Fruit fly (Drosophila melanogaster) whole organism, prepupa: ENCODE measurements around the gene Abl.

Source experiments
- Blimp-1 ChIP-seq: fragments of 200-800 bp; sonication (Bioruptor generic); optimal IDR thresholded peaks from 3 replicates; lab custom pipeline; 2017; ENCODE audit warnings: missing biosample characterization, missing genetic modification characterization, mild to moderate bottlenecking, moderate library complexity, missing genetic modification reagents
- CG10631 ChIP-seq: fragments of 200-800 bp; sonication (Bioruptor generic); optimal IDR thresholded peaks from 2 replicates; lab custom pipeline; 2016; ENCODE audit warnings: missing biosample characterization, missing genetic modification characterization
- CG10669 ChIP-seq: fragments of 200-800 bp; sonication (Bioruptor generic); optimal IDR thresholded peaks from 3 replicates; lab custom pipeline; 2018; ENCODE audit warnings: missing biosample characterization, mild to moderate bottlenecking, missing genetic modification characterization, moderate library complexity
- CG11294 ChIP-seq: fragments of 200-800 bp; sonication (Bioruptor generic); IDR thresholded peaks from 2 replicates; pipeline ENCODE4 v1.3.6; 2022; ENCODE audit warnings: missing biosample characterization, missing genetic modification characterization
- CG11762 ChIP-seq: fragments of 200-800 bp; sonication (Bioruptor generic); optimal IDR thresholded peaks from 3 replicates; lab custom pipeline; 2016; ENCODE audit warnings: missing biosample characterization, missing genetic modification characterization; ENCODE audit not compliant: insufficient read depth
- CG11902 ChIP-seq: fragments of 200-800 bp; sonication (Bioruptor generic); optimal IDR thresholded peaks from 3 replicates; lab custom pipeline; 2016; ENCODE audit warnings: missing biosample characterization, missing genetic modification characterization
- CG15336 ChIP-seq: fragments of 200-800 bp; sonication (Bioruptor generic); IDR thresholded peaks from 2 replicates; pipeline ENCODE4 v1.3.6; 2022; ENCODE audit warnings: missing biosample characterization, missing genetic modification characterization
- CG1621 ChIP-seq: fragments of 200-800 bp; sonication (Bioruptor generic); optimal IDR thresholded peaks from 3 replicates; lab custom pipeline; 2018; ENCODE audit warnings: missing biosample characterization, mild to moderate bottlenecking, missing genetic modification characterization
- CG16779 ChIP-seq: fragments of 200-800 bp; sonication (Bioruptor generic); optimal IDR thresholded peaks from 3 replicates; lab custom pipeline; 2017; ENCODE audit warnings: missing biosample characterization, mild to moderate bottlenecking, missing genetic modification characterization
- CG3032 ChIP-seq: fragments of 200-800 bp; optimal IDR thresholded peaks from 2 replicates; lab custom pipeline; 2019; ENCODE audit warnings: missing biosample characterization, mild to moderate bottlenecking, missing genetic modification characterization, moderate library complexity
- CG31627 ChIP-seq: fragments of 200-800 bp; sonication (Bioruptor generic); optimal IDR thresholded peaks from 3 replicates; lab custom pipeline; 2016; ENCODE audit warnings: missing biosample characterization, missing genetic modification characterization
- CG32006 ChIP-seq: fragments of 200-800 bp; sonication (Bioruptor generic); optimal IDR thresholded peaks from 3 replicates; lab custom pipeline; 2017; ENCODE audit warnings: missing biosample characterization, mild to moderate bottlenecking, missing genetic modification characterization
- CG34406 ChIP-seq: fragments of 200-800 bp; sonication (Bioruptor generic); optimal IDR thresholded peaks from 3 replicates; lab custom pipeline; 2016; ENCODE audit warnings: missing biosample characterization, missing genetic modification characterization
- CG3919 ChIP-seq: fragments of 200-800 bp; sonication (Bioruptor generic); optimal IDR thresholded peaks from 3 replicates; lab custom pipeline; 2016; ENCODE audit warnings: missing biosample characterization, missing genetic modification characterization
- CG4318 ChIP-seq: fragments of 200-800 bp; sonication (Bioruptor generic); optimal IDR thresholded peaks from 3 replicates; lab custom pipeline; 2017; ENCODE audit warnings: missing biosample characterization, mild to moderate bottlenecking, missing genetic modification characterization
- CG6163 ChIP-seq: fragments of 200-800 bp; sonication (Bioruptor generic); IDR thresholded peaks from 3 replicates; pipeline ENCODE4 v1.3.6; 2022; ENCODE audit warnings: missing biosample characterization, missing genetic modification characterization
- CG6276 ChIP-seq: fragments of 200-800 bp; sonication (Bioruptor generic); optimal IDR thresholded peaks from 2 replicates; lab custom pipeline; 2017; ENCODE audit warnings: missing biosample characterization, mild to moderate bottlenecking, missing genetic modification characterization
- CG6792 ChIP-seq: fragments of 200-800 bp; sonication (Bioruptor generic); optimal IDR thresholded peaks from 3 replicates; lab custom pipeline; 2016; ENCODE audit warnings: missing biosample characterization, missing genetic modification characterization
- CG6808 ChIP-seq: fragments of 200-800 bp; sonication (Bioruptor generic); optimal IDR thresholded peaks from 3 replicates; lab custom pipeline; 2017; ENCODE audit warnings: missing biosample characterization, missing genetic modification characterization, mild to moderate bottlenecking, moderate library complexity, missing genetic modification reagents
- CG6854 ChIP-seq: fragments of 200-800 bp; sonication (Bioruptor generic); optimal IDR thresholded peaks from 2 replicates; lab custom pipeline; 2017; ENCODE audit warnings: missing biosample characterization, mild to moderate bottlenecking, missing genetic modification characterization
- CG8319 ChIP-seq: fragments of 200-800 bp; sonication (Bioruptor generic); optimal IDR thresholded peaks from 3 replicates; lab custom pipeline; 2016; ENCODE audit warnings: missing biosample characterization, missing genetic modification characterization
- CG8632 ChIP-seq: fragments of 200-800 bp; sonication (Bioruptor generic); optimal IDR thresholded peaks from 3 replicates; lab custom pipeline; 2016; ENCODE audit warnings: missing biosample characterization, missing genetic modification characterization
- CG9139 ChIP-seq: fragments of 200-800 bp; sonication (Bioruptor generic); optimal IDR thresholded peaks from 3 replicates; lab custom pipeline; 2017; ENCODE audit warnings: missing biosample characterization, mild to moderate bottlenecking, missing genetic modification characterization
- Eip75B ChIP-seq: fragments of 200-800 bp; sonication (Bioruptor generic); optimal IDR thresholded peaks from 3 replicates; lab custom pipeline; 2016; ENCODE audit warnings: missing biosample characterization, missing genetic modification characterization
- Eip78C ChIP-seq: fragments of 200-800 bp; sonication (Bioruptor generic); peaks from one replicate; lab custom pipeline; 2016; ENCODE audit warnings: missing biosample characterization, missing genetic modification characterization
- Eip93F ChIP-seq: fragments of 200-800 bp; sonication (Bioruptor generic); optimal IDR thresholded peaks from 2 replicates; lab custom pipeline; 2016; ENCODE audit warnings: missing biosample characterization, mild to moderate bottlenecking, missing genetic modification characterization
- Ets21C ChIP-seq: fragments of 200-800 bp; sonication (Bioruptor generic); optimal IDR thresholded peaks from 3 replicates; lab custom pipeline; 2016; ENCODE audit warnings: missing biosample characterization, missing genetic modification characterization
- Ets96B ChIP-seq: fragments of 200-800 bp; optimal IDR thresholded peaks from 2 replicates; lab custom pipeline; 2019; ENCODE audit warnings: missing biosample characterization, mild to moderate bottlenecking, missing genetic modification characterization, moderate library complexity
- Gug ChIP-seq: fragments of 200-800 bp; sonication (Bioruptor generic); IDR thresholded peaks from 2 replicates; pipeline ENCODE4 v1.3.6; 2022; ENCODE audit warnings: missing biosample characterization, missing genetic modification characterization
- Hr39 ChIP-seq: fragments of 200-800 bp; sonication (Bioruptor generic); optimal IDR thresholded peaks from 2 replicates; lab custom pipeline; 2016; ENCODE audit warnings: missing biosample characterization, missing genetic modification characterization
- Hr4 ChIP-seq: fragments of 200-800 bp; sonication (Bioruptor generic); optimal IDR thresholded peaks from 3 replicates; lab custom pipeline; 2016; ENCODE audit warnings: missing biosample characterization, missing genetic modification characterization
- Lpt ChIP-seq: fragments of 200-800 bp; sonication (Bioruptor generic); optimal IDR thresholded peaks from 3 replicates; lab custom pipeline; 2016; ENCODE audit warnings: missing biosample characterization, missing genetic modification characterization
- Met ChIP-seq: fragments of 200-800 bp; sonication (Bioruptor generic); optimal IDR thresholded peaks from 3 replicates; lab custom pipeline; 2016; ENCODE audit warnings: missing biosample characterization, missing genetic modification characterization
- Sox102F ChIP-seq: fragments of 200-800 bp; sonication (Bioruptor generic); optimal IDR thresholded peaks from 2 replicates; lab custom pipeline; 2016; ENCODE audit warnings: missing biosample characterization, mild to moderate bottlenecking, missing genetic modification characterization
- Sox14 ChIP-seq: fragments of 200-800 bp; sonication (Bioruptor generic); optimal IDR thresholded peaks from 3 replicates; lab custom pipeline; 2016; ENCODE audit warnings: missing biosample characterization, missing genetic modification characterization
- acj6 ChIP-seq: fragments of 200-800 bp; sonication (Bioruptor generic); optimal IDR thresholded peaks from 3 replicates; lab custom pipeline; 2016; ENCODE audit warnings: missing biosample characterization, missing genetic modification characterization
- cyc ChIP-seq: fragments of 200-800 bp; sonication (Bioruptor generic); optimal IDR thresholded peaks from 3 replicates; lab custom pipeline; 2016; ENCODE audit warnings: missing biosample characterization, missing genetic modification characterization
- dac ChIP-seq: fragments of 200-800 bp; sonication (Bioruptor generic); optimal IDR thresholded peaks from 2 replicates; lab custom pipeline; 2017; ENCODE audit warnings: missing biosample characterization, mild to moderate bottlenecking, missing genetic modification characterization
- dsx ChIP-seq: fragments of 200-800 bp; optimal IDR thresholded peaks from 3 replicates; lab custom pipeline; 2019; ENCODE audit warnings: missing biosample characterization, mild to moderate bottlenecking, missing genetic modification characterization, moderate library complexity; ENCODE audit not compliant: poor library complexity, severe bottlenecking
- eg ChIP-seq: fragments of 200-800 bp; sonication (Bioruptor generic); IDR thresholded peaks from 3 replicates; pipeline ENCODE4 v1.3.6; 2022; ENCODE audit warnings: missing biosample characterization, missing genetic modification characterization
- esn ChIP-seq: fragments of 200-800 bp; sonication (Bioruptor generic); optimal IDR thresholded peaks from 2 replicates; lab custom pipeline; 2016; ENCODE audit warnings: missing biosample characterization, mild to moderate bottlenecking, missing genetic modification characterization, moderate library complexity
- fd85E ChIP-seq: fragments of 200-800 bp; sonication (Bioruptor generic); optimal IDR thresholded peaks from 3 replicates; lab custom pipeline; 2016; ENCODE audit warnings: missing biosample characterization, missing genetic modification characterization
- fkh ChIP-seq: fragments of 200-800 bp; sonication (Bioruptor generic); optimal IDR thresholded peaks from 3 replicates; lab custom pipeline; 2017; ENCODE audit warnings: missing biosample characterization, mild to moderate bottlenecking, missing genetic modification characterization, moderate library complexity
- lz ChIP-seq: fragments of 200-800 bp; sonication (Bioruptor generic); optimal IDR thresholded peaks from 3 replicates; lab custom pipeline; 2016; ENCODE audit warnings: missing biosample characterization, missing genetic modification characterization
- pdm3 ChIP-seq: fragments of 200-800 bp; sonication (Bioruptor generic); optimal IDR thresholded peaks from 3 replicates; lab custom pipeline; 2016; ENCODE audit warnings: missing biosample characterization, missing genetic modification characterization
- salr ChIP-seq, 2 experiments: fragments of 200-800 bp; sonication (Bioruptor generic); optimal IDR thresholded peaks; 3 replicates each; lab custom pipeline; 2016 to 2018; ENCODE audit warnings: missing biosample characterization in 2 of 2, missing genetic modification characterization in 2 of 2, mild to moderate bottlenecking in 1 of 2
- spab ChIP-seq: fragments of 200-800 bp; sonication (Bioruptor generic); optimal IDR thresholded peaks from 2 replicates; lab custom pipeline; 2017; ENCODE audit warnings: missing biosample characterization, mild to moderate bottlenecking, missing genetic modification characterization, missing genetic modification reagents
- ss ChIP-seq, 2 experiments: fragments of 200-800 bp; sonication (Bioruptor generic); optimal IDR thresholded peaks; 2 replicates in 1 of 2; 3 replicates in 1 of 2; lab custom pipeline; 2017 to 2018; ENCODE audit warnings: mild to moderate bottlenecking in 2 of 2, missing biosample characterization in 2 of 2, missing genetic modification characterization in 2 of 2, moderate library complexity in 1 of 2
- topi ChIP-seq: fragments of 200-800 bp; sonication (Bioruptor generic); optimal IDR thresholded peaks from 3 replicates; lab custom pipeline; 2016; ENCODE audit warnings: missing biosample characterization, missing genetic modification characterization

The Abl gene

dm6 chr3L:16647578-16648113 lies at the start of gene Abl (continued):
- TF ChIP-seq Sox102F (GFP tag; lab: Kevin White, UChicago) = peak; percentile 42
- TF ChIP-seq Eip93F = no peak
- peak; percentile 69 for TF ChIP-seq CG31627 (GFP tag; lab: Kevin White, UChicago)
- TF ChIP-seq CG32006 (GFP tag; lab: Kevin White, UChicago) = no peak

- no peak for TF ChIP-seq CG8319 (GFP tag; lab: Kevin White, UChicago)
- no peak for TF ChIP-seq CG3032 (tag; lab: Kevin White, UChicago)
- no peak for TF ChIP-seq Sox14 (GFP tag; lab: Kevin White, UChicago)
- TF ChIP-seq CG4318 (GFP tag; lab: Kevin White, UChicago) = no peak
- no peak for TF ChIP-seq CG11762
- no peak for TF ChIP-seq dac (GFP tag; lab: Kevin White, UChicago)
- peak; percentile 76 for TF ChIP-seq CG15336 (GFP tag; lab: Robert Waterston, UW)
- no peak for TF ChIP-seq Eip93F
- TF ChIP-seq lz (GFP tag; lab: Kevin White, UChicago) = no peak
- TF ChIP-seq CG10631 (GFP tag; lab: Kevin White, UChicago) = peak; percentile 17
- TF ChIP-seq Hr39 (GFP tag; lab: Kevin White, UChicago) = peak; percentile 11
- TF ChIP-seq Gug = no peak
- TF ChIP-seq CG8632 (GFP tag; lab: Kevin White, UChicago) = no peak
- TF ChIP-seq CG11902 (GFP tag; lab: Kevin White, UChicago) = no peak
- TF ChIP-seq Ets21C (GFP tag; lab: Kevin White, UChicago) = no peak
- TF ChIP-seq Lpt (GFP tag; lab: Kevin White, UChicago) = no peak
- TF ChIP-seq CG10669 (GFP tag; lab: Kevin White, UChicago) = no peak
- TF ChIP-seq CG6163 (GFP tag; lab: Robert Waterston, UW) = peak; percentile 22; the same call in 1 of the 3 replicates
- TF ChIP-seq Hr4 (GFP tag; lab: Kevin White, UChicago) = no peak
- no peak for TF ChIP-seq CG3919
- no peak for TF ChIP-seq CG6854
- TF ChIP-seq eg (GFP tag; lab: Robert Waterston, UW) = peak; percentile 71
- TF ChIP-seq CG32006 (GFP tag; lab: Kevin White, UChicago) = peak; percentile 57
- no peak for TF ChIP-seq cyc (GFP tag; lab: Kevin White, UChicago)
- TF ChIP-seq dsx (GFP tag; lab: Kevin White, UChicago) = no peak
- TF ChIP-seq ss (GFP tag; optimal IDR thresholded peaks at IDR 0.05; lab: Kevin White, UChicago) = no peak
- TF ChIP-seq Eip78C (GFP tag; lab: Kevin White, UChicago) = peak; percentile 55
- TF ChIP-seq CG11294 = no peak
- no peak for TF ChIP-seq CG6808
- peak; percentile 47 for TF ChIP-seq CG34406
- TF ChIP-seq acj6 (GFP tag; lab: Kevin White, UChicago) = peak; percentile 21
- peak; percentile 33 for TF ChIP-seq esn (GFP tag; lab: Kevin White, UChicago)
- TF ChIP-seq salr (GFP tag; optimal IDR thresholded peaks at IDR 0.05; lab: Kevin White, UChicago) = peak in 1 of 2 experiments; percentile 11
- no peak for TF ChIP-seq fkh (GFP tag; lab: Kevin White, UChicago)
- no peak for TF ChIP-seq CG1621 (tag; lab: Kevin White, UChicago)
- no peak for TF ChIP-seq Met
- TF ChIP-seq CG31627 (GFP tag; lab: Kevin White, UChicago) = no peak
- no peak for TF ChIP-seq CG6792
- TF ChIP-seq Blimp-1 (GFP tag; lab: Kevin White, UChicago) = no peak
- TF ChIP-seq topi (GFP tag; lab: Kevin White, UChicago) = no peak
- peak; percentile 18 for TF ChIP-seq Sox102F (GFP tag; lab: Kevin White, UChicago)
- no peak for TF ChIP-seq spab (GFP tag; lab: Kevin White, UChicago)
- no peak for TF ChIP-seq Ets96B (tag; lab: Kevin White, UChicago)
- peak; percentile 5 for TF ChIP-seq pdm3
- no peak for TF ChIP-seq CG9139
- no peak for TF ChIP-seq fd85E (GFP tag; lab: Kevin White, UChicago)
- TF ChIP-seq CG6276 (GFP tag; lab: Kevin White, UChicago) = peak; percentile 11
- TF ChIP-seq CG16779 (tag; lab: Kevin White, UChicago) = no peak
- no peak for TF ChIP-seq Eip75B
These were observed 49.4 kb upstream of the Abl start for dm6 chr3L:16697069-16697468.
